Comparison of ENCODE assay signal across 1 worm cellular context in genomic region chrIII:12665500-12665907, ce11.
TF ChIP-seq lines count a peak whose summit lies in the region.

No protein-coding gene starts in this region.

TF ChIP-seq in whole organism, L1 larva, 84 proteins besides CTCF, POLR2A, EP300 and RAD21 (continued from another document):
- TF ChIP-seq nhr-20 (tag; optimal IDR thresholded peaks at IDR 0.05; lab: Kevin White, UChicago): peak; percentile 52
- TF ChIP-seq nhr-85 (tag; lab: Kevin White, UChicago): peak; percentile 86
- TF ChIP-seq tbx-2 (tag; optimal IDR thresholded peaks at IDR 0.05; lab: Kevin White, UChicago): peak; percentile 29
- peak; percentile 67 for TF ChIP-seq ceh-90 (tag; optimal IDR thresholded peaks at IDR 0.05; lab: Kevin White, UChicago)
- TF ChIP-seq egl-13 (tag; optimal IDR thresholded peaks at IDR 0.05; lab: Kevin White, UChicago): peak; percentile 24
- TF ChIP-seq efl-1 (optimal IDR thresholded peaks at IDR 0.05; lab: Kevin White, UChicago): peak; percentile 33 to 77
- TF ChIP-seq efl-1 (GFP tag; optimal IDR thresholded peaks at IDR 0.05 in 1 of 2; lab: Kevin White, UChicago): peak; percentile 44 to 83
- peak; percentile 81 for TF ChIP-seq fkh-8 (tag; optimal IDR thresholded peaks at IDR 0.05; lab: Kevin White, UChicago)
- TF ChIP-seq mep-1 (tag; optimal IDR thresholded peaks at IDR 0.05; lab: Kevin White, UChicago): peak; percentile 13
- peak; percentile 72 for TF ChIP-seq snu-23 (GFP tag; optimal IDR thresholded peaks at IDR 0.05; lab: Kevin White, UChicago)
- TF ChIP-seq pax-3 (tag; optimal IDR thresholded peaks at IDR 0.05; lab: Kevin White, UChicago): peak; percentile 56
- peak; percentile 15 for TF ChIP-seq rnt-1 (tag; optimal IDR thresholded peaks at IDR 0.05; lab: Kevin White, UChicago)
- TF ChIP-seq irx-1 (tag; optimal IDR thresholded peaks at IDR 0.05; lab: Kevin White, UChicago): peak; percentile 31
- TF ChIP-seq F16B12.6 (tag; optimal IDR thresholded peaks at IDR 0.05; lab: Kevin White, UChicago): peak; percentile 1
- peak in 1 of 2 experiments; percentile 41 for TF ChIP-seq lsy-2 (tag; optimal IDR thresholded peaks at IDR 0.05; lab: Kevin White, UChicago)
- peak; percentile 11 for TF ChIP-seq skn-1 (tag; optimal IDR thresholded peaks at IDR 0.05; lab: Kevin White, UChicago)
- peak; percentile 87 for TF ChIP-seq lin-14 (GFP tag; optimal IDR thresholded peaks at IDR 0.05; lab: Kevin White, UChicago)
- TF ChIP-seq nhr-47 (tag; optimal IDR thresholded peaks at IDR 0.05; lab: Kevin White, UChicago): peak; percentile 56
- peak; percentile 69 for TF ChIP-seq blmp-1 (tag; optimal IDR thresholded peaks at IDR 0.05; lab: Kevin White, UChicago)
TF ChIP-seq in whole organism, L1 larva: peak in this region for 30; not testable (repeated sequence) for 54.
